Fruit fly (Drosophila melanogaster): ENCODE measurements around the gene Vps13B.

The Vps13B gene

DNA sequence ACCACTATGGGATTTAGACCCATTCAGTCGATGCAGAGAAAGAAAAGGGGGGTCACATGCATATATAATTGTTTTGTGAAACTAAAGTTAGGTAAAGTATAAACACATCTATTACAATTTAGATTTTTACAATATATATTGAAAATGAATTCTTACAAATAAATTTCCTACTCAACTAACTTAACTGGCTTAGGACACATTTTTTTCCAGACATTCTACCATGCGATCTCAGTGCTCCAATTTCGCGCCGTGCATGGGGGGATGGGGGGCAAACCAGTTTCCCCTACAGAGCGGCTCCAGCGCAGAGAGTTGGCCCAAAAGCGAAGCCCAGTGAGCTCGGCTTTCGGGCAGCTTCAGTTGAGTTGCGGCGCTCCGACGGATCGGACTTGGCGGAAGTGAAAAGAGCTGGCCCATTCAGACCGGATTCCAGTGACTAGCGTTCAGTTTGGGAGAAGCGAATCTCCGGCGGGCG lies 47.3 kb downstream of the Vps13B start, which contains the start of gene CG7896 (continued):
- TF ChIP-seq chn (GFP tag; optimal IDR thresholded peaks at IDR 0.05) (no peak), NK7.1 (GFP tag; optimal IDR thresholded peaks at IDR 0.05) (no peak), peb (GFP tag; IDR thresholded peaks at IDR 0.05) (peak; percentile 80; the same call in 1 of the 2 replicates), CG7786 (GFP tag; optimal IDR thresholded peaks at IDR 0.05) (no peak), esg (GFP tag; conservative IDR thresholded peaks at IDR 0.05) (peak; percentile 69), H2.0 (GFP tag; IDR thresholded peaks at IDR 0.05) (peak; percentile 71), stwl (tag; optimal IDR thresholded peaks at IDR 0.05) (no peak), sc (optimal IDR thresholded peaks at IDR 0.05) (no peak), sc (GFP tag; optimal IDR thresholded peaks at IDR 0.05) (peak; percentile 18), CG6813 (GFP tag; optimal IDR thresholded peaks at IDR 0.05) (peak; percentile 48), CG11398 (GFP tag; optimal IDR thresholded peaks at IDR 0.05) (no peak), pfk (GFP tag; optimal IDR thresholded peaks at IDR 0.05) (no peak), seq (GFP tag; IDR thresholded peaks at IDR 0.05) (peak; percentile 75), Stat92E (GFP tag; optimal IDR thresholded peaks at IDR 0.05) (peak in 1 of 3 experiments; percentile 13), ato (GFP tag; IDR thresholded peaks at IDR 0.05; ENCODE audit: partially characterized antibody) (no peak), CG11695 (GFP tag; IDR thresholded peaks at IDR 0.05) (peak; percentile 83), croc (GFP tag; conservative IDR thresholded peaks at IDR 0.05) (peak; percentile 76), Nf-YB (GFP tag; optimal IDR thresholded peaks at IDR 0.05) (peak; percentile 21), CG13624 (GFP tag; optimal IDR thresholded peaks at IDR 0.05) (no peak), crc (GFP tag; optimal IDR thresholded peaks at IDR 0.05) (no peak), CG34224 (GFP tag; IDR thresholded peaks at IDR 0.05; ENCODE audit: partially characterized antibody) (no peak), Atf3 (GFP tag; optimal IDR thresholded peaks at IDR 0.05) (no peak), CG9817 (tag; optimal IDR thresholded peaks at IDR 0.05) (peak; percentile 50), CG18476 (GFP tag; optimal IDR thresholded peaks at IDR 0.05) (peak; percentile 11), Fer2 (tag; optimal IDR thresholded peaks at IDR 0.05) (peak; percentile 22), CG10431 (GFP tag; optimal IDR thresholded peaks at IDR 0.05) (no peak), ewg (GFP tag; optimal IDR thresholded peaks at IDR 0.05) (peak; percentile 39), Jarid2 (GFP tag; optimal IDR thresholded peaks at IDR 0.05) (peak; percentile 53), HmgZ (tag; optimal IDR thresholded peaks at IDR 0.05) (peak; percentile 26), CG11247 (GFP tag; IDR thresholded peaks at IDR 0.05) (peak; percentile 60; the same call in 1 of the 2 replicates), Hr51 (GFP tag; optimal IDR thresholded peaks at IDR 0.05) (peak in 1 of 2 experiments; percentile 73), CG17829 (tag; optimal IDR thresholded peaks at IDR 0.05) (peak; percentile 86), CG10565 (GFP tag; optimal IDR thresholded peaks at IDR 0.05) (no peak), otp (GFP tag; IDR thresholded peaks at IDR 0.05) (peak; percentile 59; the same call in 1 of the 3 replicates), Dref (GFP tag; IDR thresholded peaks at IDR 0.05) (no peak), CG11560 (tag; IDR thresholded peaks at IDR 0.05) (no peak), knrl (GFP tag; IDR thresholded peaks at IDR 0.05; ENCODE audit: partially characterized antibody) (no peak), CG2202 (tag; optimal IDR thresholded peaks at IDR 0.05) (peak; percentile 25), mirr (GFP tag; optimal IDR thresholded peaks at IDR 0.05) (peak; percentile 22), sob (GFP tag; IDR thresholded peaks at IDR 0.05) (peak; percentile 70), Side (GFP tag; optimal IDR thresholded peaks at IDR 0.05) (no peak), vnd (GFP tag; IDR thresholded peaks at IDR 0.05; ENCODE audit: partially characterized antibody) (no peak), CG10321 (GFP tag; IDR thresholded peaks at IDR 0.05) (0 out of 2 replicates have a peak, but pooled peaks have one; percentile 5), CG34422 (GFP tag; IDR thresholded peaks at IDR 0.05) (peak; percentile 71; the same call in 2 of the 3 replicates), rib (GFP tag; IDR thresholded peaks at IDR 0.05) (0 out of 2 replicates have a peak, but pooled peaks have one; percentile 22), pum (GFP tag; optimal IDR thresholded peaks at IDR 0.05) (no peak), CG32532 (GFP tag; IDR thresholded peaks at IDR 0.05) (peak; percentile 84), ttk (GFP tag; IDR thresholded peaks at IDR 0.05) (peak; percentile 78), CG14965 (GFP tag; optimal IDR thresholded peaks at IDR 0.05; ENCODE audit: borderline replicate concordance) (no peak), MESR4 (GFP tag; optimal IDR thresholded peaks at IDR 0.05) (no peak)

Measured in whole organism, embryonic.